Worm (Caenorhabditis elegans): ENCODE data around the gene C34F6.11.

The C34F6.11 gene

ce11 chrX:11241479-11241878 lies 37.7 kb upstream of the C34F6.11 start:
- TF ChIP-seq ceh-43 (GFP tag; optimal IDR thresholded peaks at IDR 0.05) (no peak), ceh-83 (GFP tag; optimal IDR thresholded peaks at IDR 0.05) (no peak), elt-3 (tag; optimal IDR thresholded peaks at IDR 0.05) (no peak), ztf-11 (tag; optimal IDR thresholded peaks at IDR 0.05) (no peak), sptf-1 (tag; optimal IDR thresholded peaks at IDR 0.05) (no peak), M03D4.4 (tag; optimal IDR thresholded peaks at IDR 0.05) (no peak), elt-1 (tag; optimal IDR thresholded peaks at IDR 0.05; ENCODE audit: borderline replicate concordance, insufficient read depth) (no peak), lin-32 (GFP tag; optimal IDR thresholded peaks at IDR 0.05) (no peak), cnd-1 (tag; optimal IDR thresholded peaks at IDR 0.05) (no peak), blmp-1 (tag; optimal IDR thresholded peaks at IDR 0.05) (no peak), sem-2 (GFP tag; optimal IDR thresholded peaks at IDR 0.05) (no peak), drap-1 (GFP tag; optimal IDR thresholded peaks at IDR 0.05) (no peak), mab-5 (tag; optimal IDR thresholded peaks at IDR 0.05) (no peak), snpc-4 (tag; optimal IDR thresholded peaks at IDR 0.05) (no peak), bed-3 (GFP tag; optimal IDR thresholded peaks at IDR 0.05) (no peak), hlh-1 (tag; optimal IDR thresholded peaks at IDR 0.05) (no peak), lin-13 (tag; optimal IDR thresholded peaks at IDR 0.05) (no peak), ham-2 (GFP tag; optimal IDR thresholded peaks at IDR 0.05) (no peak), mep-1 (tag; optimal IDR thresholded peaks at IDR 0.05) (no peak)

DNA sequence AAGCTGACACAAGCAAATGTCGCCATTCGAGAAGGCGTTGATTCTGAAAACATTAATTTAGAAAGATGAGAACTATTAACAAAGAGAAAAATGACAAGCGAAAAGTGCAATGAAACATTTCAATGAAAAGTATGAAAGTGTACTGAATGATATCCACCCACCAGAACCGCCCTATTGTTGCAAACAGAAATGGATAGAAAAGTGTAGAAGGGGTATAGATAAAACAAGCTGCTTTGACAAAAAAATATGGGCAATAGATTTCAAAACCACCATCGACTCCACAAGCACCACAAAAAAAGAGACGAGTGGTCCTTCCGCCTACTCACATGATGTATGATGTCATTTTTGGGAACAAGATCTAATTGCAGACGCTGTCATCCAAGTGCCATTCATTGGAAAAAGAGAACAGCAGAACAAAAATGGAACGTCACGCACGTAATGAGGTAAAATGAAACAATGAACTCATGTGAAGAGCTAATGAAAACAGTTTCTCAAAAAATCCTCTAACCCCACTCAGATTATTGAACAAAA lies 36.9 kb upstream of the C34F6.11 start, which contains the start of gene C34F6.10:
C34F6.10 (minus strand) TSS at position 51 of the 531 bp plus-strand sequence.
- no peak for TF ChIP-seq elt-1 (tag; optimal IDR thresholded peaks at IDR 0.05; ENCODE audit: borderline replicate concordance, insufficient read depth)
- TF ChIP-seq lin-13 (tag; optimal IDR thresholded peaks at IDR 0.05) = no peak
- TF ChIP-seq nhr-2 (tag; optimal IDR thresholded peaks at IDR 0.05) = no peak
- no peak for TF ChIP-seq ceh-43 (GFP tag; optimal IDR thresholded peaks at IDR 0.05)
- no peak for TF ChIP-seq lsy-2 (tag; optimal IDR thresholded peaks at IDR 0.05)
- no peak for TF ChIP-seq elt-3 (tag; optimal IDR thresholded peaks at IDR 0.05)
- no peak for TF ChIP-seq unc-120 (tag; optimal IDR thresholded peaks at IDR 0.05; ENCODE audit: poor library complexity, severe bottlenecking)
- no peak for TF ChIP-seq cnd-1 (tag; optimal IDR thresholded peaks at IDR 0.05)
- TF ChIP-seq ztf-11 (tag; optimal IDR thresholded peaks at IDR 0.05) = no peak
- no peak for TF ChIP-seq nhr-237 (tag; optimal IDR thresholded peaks at IDR 0.05)
- TF ChIP-seq nhr-76 (tag; optimal IDR thresholded peaks at IDR 0.05) = no peak
- TF ChIP-seq nhr-28 (tag; optimal IDR thresholded peaks at IDR 0.05) = no peak
- no peak for TF ChIP-seq unc-62 (GFP tag; optimal IDR thresholded peaks at IDR 0.05)
- no peak for TF ChIP-seq blmp-1 (tag; optimal IDR thresholded peaks at IDR 0.05)
- no peak for TF ChIP-seq snpc-4 (tag; optimal IDR thresholded peaks at IDR 0.05)
- no peak for TF ChIP-seq zip-8 (tag; optimal IDR thresholded peaks at IDR 0.05)

DNA sequence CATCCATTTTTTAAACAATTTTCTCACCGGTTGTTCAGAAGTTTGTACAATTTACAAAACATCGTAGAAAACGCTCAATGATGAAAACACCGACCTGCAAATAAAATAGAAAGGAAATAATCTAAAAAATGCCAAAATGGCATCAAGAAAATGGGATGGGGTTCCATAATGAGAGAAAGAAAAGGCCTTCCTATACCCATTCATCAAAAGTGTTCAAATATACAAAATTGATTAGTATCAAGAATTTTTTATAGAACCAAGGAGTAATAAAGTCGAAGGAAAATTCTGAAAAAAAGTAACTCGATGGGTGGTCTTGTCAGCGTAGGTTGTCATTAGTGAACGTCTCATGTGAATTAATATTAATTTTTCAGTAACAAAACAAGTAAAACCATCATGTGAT lies 22.9 kb upstream of the C34F6.11 start, which contains the start of gene C34F6.12:
C34F6.12 (minus strand) TSS at position 101 of the 400 bp plus-strand sequence.
- no peak for TF ChIP-seq unc-62 (GFP tag; optimal IDR thresholded peaks at IDR 0.05)
- TF ChIP-seq ceh-43 (GFP tag; optimal IDR thresholded peaks at IDR 0.05) = no peak
- TF ChIP-seq drap-1 (GFP tag; optimal IDR thresholded peaks at IDR 0.05) = no peak
- no peak for TF ChIP-seq ceh-39 (tag; optimal IDR thresholded peaks at IDR 0.05)
- no peak for TF ChIP-seq tbx-8 (GFP tag; optimal IDR thresholded peaks at IDR 0.05)
- TF ChIP-seq sem-2 (GFP tag; optimal IDR thresholded peaks at IDR 0.05) = no peak
- TF ChIP-seq unc-120 (tag; optimal IDR thresholded peaks at IDR 0.05; ENCODE audit: poor library complexity, severe bottlenecking) = no peak
- TF ChIP-seq mep-1 (tag; optimal IDR thresholded peaks at IDR 0.05) = no peak
- no peak for TF ChIP-seq ceh-83 (GFP tag; optimal IDR thresholded peaks at IDR 0.05)
- TF ChIP-seq snpc-4 (tag; optimal IDR thresholded peaks at IDR 0.05) = no peak
- no peak for TF ChIP-seq flh-1 (GFP tag; optimal IDR thresholded peaks at IDR 0.05)
- no peak for TF ChIP-seq nhr-76 (tag; optimal IDR thresholded peaks at IDR 0.05)

DNA sequence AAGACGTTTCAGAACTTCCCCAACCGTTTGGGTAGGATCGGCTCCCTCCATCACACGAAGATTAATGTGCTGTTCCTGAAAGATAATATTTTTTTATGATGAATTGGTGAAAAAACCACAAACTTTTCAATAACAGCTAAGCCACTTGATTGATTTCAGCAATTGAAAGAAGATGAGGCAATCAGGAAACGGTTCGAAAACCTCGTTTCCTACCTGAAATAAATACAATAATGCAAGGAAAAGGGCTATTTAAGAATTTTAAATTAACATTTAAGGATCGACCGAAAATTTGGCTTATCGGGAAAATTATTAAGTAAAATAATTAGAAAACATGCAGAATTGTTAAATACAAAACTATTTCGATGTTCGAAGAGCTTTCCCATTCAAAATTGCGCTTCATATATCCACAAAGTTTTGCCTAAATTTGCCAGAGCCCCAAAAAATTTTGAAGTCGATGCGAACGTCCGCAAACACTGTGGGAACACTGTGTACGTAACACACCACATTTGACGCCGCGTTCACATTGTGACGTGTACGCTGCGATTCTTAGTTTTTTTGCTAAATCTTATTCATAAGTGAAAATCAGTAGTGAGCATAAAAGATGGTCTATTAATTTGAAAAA lies 19.0 kb upstream of the C34F6.11 start, which contains the start of gene C34F6.9:
C34F6.9 (minus strand) TSS at position 51 of the 622 bp plus-strand sequence.
- TF ChIP-seq cnd-1 (tag; optimal IDR thresholded peaks at IDR 0.05) = no peak
- no peak for TF ChIP-seq ztf-11 (tag; optimal IDR thresholded peaks at IDR 0.05)
- no peak for TF ChIP-seq nhr-12 (tag; optimal IDR thresholded peaks at IDR 0.05)
- no peak for TF ChIP-seq mep-1 (tag; optimal IDR thresholded peaks at IDR 0.05)
- no peak for TF ChIP-seq ham-2 (GFP tag; optimal IDR thresholded peaks at IDR 0.05)
- no peak for TF ChIP-seq ces-1 (GFP tag; optimal IDR thresholded peaks at IDR 0.05)
- TF ChIP-seq M03D4.4 (tag; optimal IDR thresholded peaks at IDR 0.05) = no peak
- no peak for TF ChIP-seq lin-32 (GFP tag; optimal IDR thresholded peaks at IDR 0.05)
- no peak for TF ChIP-seq hlh-1 (tag; optimal IDR thresholded peaks at IDR 0.05)

Data from whole organism, mixed stage, embryonic.